Fruit fly (Drosophila melanogaster) whole organism, prepupa: Measurements from ENCODE around the gene Fpgs1.

ENCODE experiments used
- CG10631 ChIP-seq: fragments of 200-800 bp; sonication (Bioruptor generic); optimal IDR thresholded peaks from 2 replicates; lab custom pipeline; 2016; ENCODE audit warnings: missing biosample characterization, missing genetic modification characterization
- CG10669 ChIP-seq: fragments of 200-800 bp; sonication (Bioruptor generic); optimal IDR thresholded peaks from 3 replicates; lab custom pipeline; 2018; ENCODE audit warnings: missing biosample characterization, mild to moderate bottlenecking, missing genetic modification characterization, moderate library complexity
- CG11294 ChIP-seq: fragments of 200-800 bp; sonication (Bioruptor generic); IDR thresholded peaks from 2 replicates; pipeline ENCODE4 v1.3.6; 2022; ENCODE audit warnings: missing biosample characterization, missing genetic modification characterization
- CG11762 ChIP-seq: fragments of 200-800 bp; sonication (Bioruptor generic); optimal IDR thresholded peaks from 3 replicates; lab custom pipeline; 2016; ENCODE audit warnings: missing biosample characterization, missing genetic modification characterization; ENCODE audit not compliant: insufficient read depth
- CG11902 ChIP-seq: fragments of 200-800 bp; sonication (Bioruptor generic); optimal IDR thresholded peaks from 3 replicates; lab custom pipeline; 2016; ENCODE audit warnings: missing biosample characterization, missing genetic modification characterization
- CG15336 ChIP-seq: fragments of 200-800 bp; sonication (Bioruptor generic); IDR thresholded peaks from 2 replicates; pipeline ENCODE4 v1.3.6; 2022; ENCODE audit warnings: missing biosample characterization, missing genetic modification characterization
- CG1621 ChIP-seq: fragments of 200-800 bp; sonication (Bioruptor generic); optimal IDR thresholded peaks from 3 replicates; lab custom pipeline; 2018; ENCODE audit warnings: missing biosample characterization, mild to moderate bottlenecking, missing genetic modification characterization
- CG16779 ChIP-seq: fragments of 200-800 bp; sonication (Bioruptor generic); optimal IDR thresholded peaks from 3 replicates; lab custom pipeline; 2017; ENCODE audit warnings: missing biosample characterization, mild to moderate bottlenecking, missing genetic modification characterization
- CG3032 ChIP-seq: fragments of 200-800 bp; optimal IDR thresholded peaks from 2 replicates; lab custom pipeline; 2019; ENCODE audit warnings: missing biosample characterization, mild to moderate bottlenecking, missing genetic modification characterization, moderate library complexity
- CG31627 ChIP-seq: fragments of 200-800 bp; sonication (Bioruptor generic); optimal IDR thresholded peaks from 3 replicates; lab custom pipeline; 2016; ENCODE audit warnings: missing biosample characterization, missing genetic modification characterization
- CG32006 ChIP-seq: fragments of 200-800 bp; sonication (Bioruptor generic); optimal IDR thresholded peaks from 3 replicates; lab custom pipeline; 2017; ENCODE audit warnings: missing biosample characterization, mild to moderate bottlenecking, missing genetic modification characterization
- CG34406 ChIP-seq: fragments of 200-800 bp; sonication (Bioruptor generic); optimal IDR thresholded peaks from 3 replicates; lab custom pipeline; 2016; ENCODE audit warnings: missing biosample characterization, missing genetic modification characterization
- CG4318 ChIP-seq: fragments of 200-800 bp; sonication (Bioruptor generic); optimal IDR thresholded peaks from 3 replicates; lab custom pipeline; 2017; ENCODE audit warnings: missing biosample characterization, mild to moderate bottlenecking, missing genetic modification characterization
- CG6163 ChIP-seq: fragments of 200-800 bp; sonication (Bioruptor generic); IDR thresholded peaks from 3 replicates; pipeline ENCODE4 v1.3.6; 2022; ENCODE audit warnings: missing biosample characterization, missing genetic modification characterization
- CG6276 ChIP-seq: fragments of 200-800 bp; sonication (Bioruptor generic); optimal IDR thresholded peaks from 2 replicates; lab custom pipeline; 2017; ENCODE audit warnings: missing biosample characterization, mild to moderate bottlenecking, missing genetic modification characterization
- CG6792 ChIP-seq: fragments of 200-800 bp; sonication (Bioruptor generic); optimal IDR thresholded peaks from 3 replicates; lab custom pipeline; 2016; ENCODE audit warnings: missing biosample characterization, missing genetic modification characterization
- CG6854 ChIP-seq: fragments of 200-800 bp; sonication (Bioruptor generic); optimal IDR thresholded peaks from 2 replicates; lab custom pipeline; 2017; ENCODE audit warnings: missing biosample characterization, mild to moderate bottlenecking, missing genetic modification characterization
- CG7368 ChIP-seq: fragments of 200-800 bp; sonication (Bioruptor generic); optimal IDR thresholded peaks from 3 replicates; lab custom pipeline; 2016; ENCODE audit warnings: missing biosample characterization, missing genetic modification characterization
- CG8119 ChIP-seq: fragments of 200-800 bp; sonication (Bioruptor generic); IDR thresholded peaks from 3 replicates; pipeline ENCODE4 v1.3.6; 2022; ENCODE audit warnings: missing biosample characterization, missing genetic modification characterization
- CG8319 ChIP-seq: fragments of 200-800 bp; sonication (Bioruptor generic); optimal IDR thresholded peaks from 3 replicates; lab custom pipeline; 2016; ENCODE audit warnings: missing biosample characterization, missing genetic modification characterization
- CG8632 ChIP-seq: fragments of 200-800 bp; sonication (Bioruptor generic); optimal IDR thresholded peaks from 3 replicates; lab custom pipeline; 2016; ENCODE audit warnings: missing biosample characterization, missing genetic modification characterization
- Eip78C ChIP-seq: fragments of 200-800 bp; sonication (Bioruptor generic); peaks from one replicate; lab custom pipeline; 2016; ENCODE audit warnings: missing biosample characterization, missing genetic modification characterization
- Eip93F ChIP-seq: fragments of 200-800 bp; sonication (Bioruptor generic); optimal IDR thresholded peaks from 2 replicates; lab custom pipeline; 2016; ENCODE audit warnings: missing biosample characterization, mild to moderate bottlenecking, missing genetic modification characterization
- Ets96B ChIP-seq: fragments of 200-800 bp; optimal IDR thresholded peaks from 2 replicates; lab custom pipeline; 2019; ENCODE audit warnings: missing biosample characterization, mild to moderate bottlenecking, missing genetic modification characterization, moderate library complexity
- Gug ChIP-seq: fragments of 200-800 bp; sonication (Bioruptor generic); IDR thresholded peaks from 2 replicates; pipeline ENCODE4 v1.3.6; 2022; ENCODE audit warnings: missing biosample characterization, missing genetic modification characterization
- Hr38 ChIP-seq: sonication (Bioruptor generic); optimal IDR thresholded peaks from 2 replicates; lab custom pipeline; 2016; ENCODE audit warnings: missing biosample characterization, missing genetic modification characterization
- Met ChIP-seq: fragments of 200-800 bp; sonication (Bioruptor generic); optimal IDR thresholded peaks from 3 replicates; lab custom pipeline; 2016; ENCODE audit warnings: missing biosample characterization, missing genetic modification characterization
- OdsH ChIP-seq: fragments of 200-800 bp; sonication (Bioruptor generic); optimal IDR thresholded peaks from 3 replicates; lab custom pipeline; 2016; ENCODE audit warnings: missing biosample characterization, missing genetic modification characterization
- Sox102F ChIP-seq: fragments of 200-800 bp; sonication (Bioruptor generic); optimal IDR thresholded peaks from 2 replicates; lab custom pipeline; 2016; ENCODE audit warnings: missing biosample characterization, mild to moderate bottlenecking, missing genetic modification characterization
- Sox15 ChIP-seq: fragments of 200-800 bp; sonication (Bioruptor generic); optimal IDR thresholded peaks from 3 replicates; lab custom pipeline; 2016; ENCODE audit warnings: missing biosample characterization, missing genetic modification characterization
- achi ChIP-seq: fragments of 200-800 bp; sonication (Bioruptor generic); optimal IDR thresholded peaks from 3 replicates; lab custom pipeline; 2016; ENCODE audit warnings: missing biosample characterization, missing genetic modification characterization
- acj6 ChIP-seq: fragments of 200-800 bp; sonication (Bioruptor generic); optimal IDR thresholded peaks from 3 replicates; lab custom pipeline; 2016; ENCODE audit warnings: missing biosample characterization, missing genetic modification characterization
- dac ChIP-seq: fragments of 200-800 bp; sonication (Bioruptor generic); optimal IDR thresholded peaks from 2 replicates; lab custom pipeline; 2017; ENCODE audit warnings: missing biosample characterization, mild to moderate bottlenecking, missing genetic modification characterization
- dsx ChIP-seq: fragments of 200-800 bp; optimal IDR thresholded peaks from 3 replicates; lab custom pipeline; 2019; ENCODE audit warnings: missing biosample characterization, mild to moderate bottlenecking, missing genetic modification characterization, moderate library complexity; ENCODE audit not compliant: poor library complexity, severe bottlenecking
- fd59A ChIP-seq: fragments of 200-800 bp; sonication (Bioruptor generic); optimal IDR thresholded peaks from 2 replicates; lab custom pipeline; 2017; ENCODE audit warnings: missing biosample characterization, mild to moderate bottlenecking, missing genetic modification characterization, missing genetic modification reagents
- fkh ChIP-seq: fragments of 200-800 bp; sonication (Bioruptor generic); optimal IDR thresholded peaks from 3 replicates; lab custom pipeline; 2017; ENCODE audit warnings: missing biosample characterization, mild to moderate bottlenecking, missing genetic modification characterization, moderate library complexity
- net ChIP-seq: fragments of 200-800 bp; sonication (Bioruptor generic); optimal IDR thresholded peaks from 3 replicates; lab custom pipeline; 2016; ENCODE audit warnings: missing biosample characterization, missing genetic modification characterization
- ss ChIP-seq, 2 experiments: fragments of 200-800 bp; sonication (Bioruptor generic); optimal IDR thresholded peaks; 2 replicates in 1 of 2; 3 replicates in 1 of 2; lab custom pipeline; 2017 to 2018; ENCODE audit warnings: mild to moderate bottlenecking in 2 of 2, missing biosample characterization in 2 of 2, missing genetic modification characterization in 2 of 2, moderate library complexity in 1 of 2
- svp ChIP-seq: fragments of 200-800 bp; sonication (Bioruptor generic); peaks from one replicate; lab custom pipeline; 2016; ENCODE audit warnings: missing biosample characterization, missing genetic modification characterization
- topi ChIP-seq: fragments of 200-800 bp; sonication (Bioruptor generic); optimal IDR thresholded peaks from 3 replicates; lab custom pipeline; 2016; ENCODE audit warnings: missing biosample characterization, missing genetic modification characterization
- vri ChIP-seq: fragments of 200-800 bp; sonication (Bioruptor generic); optimal IDR thresholded peaks from 3 replicates; lab custom pipeline; 2016; ENCODE audit warnings: missing biosample characterization, mild to moderate bottlenecking, missing genetic modification characterization

Fpgs1 gene

dm6 chrX:12591223-12592120 lies 20.2 kb upstream of the Fpgs1 start (continued):
- TF ChIP-seq CG4318 (GFP tag; lab: Kevin White, UChicago): peak; percentile 81
- TF ChIP-seq Ets96B (tag; lab: Kevin White, UChicago): peak; percentile 51
- peak; percentile 85 for TF ChIP-seq Met (GFP tag; lab: Kevin White, UChicago)
- peak; percentile 49 for TF ChIP-seq CG1621 (tag; lab: Kevin White, UChicago)
- TF ChIP-seq CG6792: peak; percentile 75
- peak; percentile 59 for TF ChIP-seq CG3032 (tag; lab: Kevin White, UChicago)
- peak; percentile 74 for TF ChIP-seq Sox102F (GFP tag; lab: Kevin White, UChicago)
- peak; percentile 66 for TF ChIP-seq Sox15 (GFP tag; lab: Kevin White, UChicago)
- TF ChIP-seq CG8119 (GFP tag; lab: Robert Waterston, UW): peak; percentile 50; the same call in 2 of the 3 replicates
- peak; percentile 65 for TF ChIP-seq CG8319 (GFP tag; lab: Kevin White, UChicago)
- no peak for TF ChIP-seq Eip93F (GFP tag; lab: Kevin White, UChicago)
- peak; percentile 90 for TF ChIP-seq CG32006
- peak; percentile 50 for TF ChIP-seq CG11902 (GFP tag; lab: Kevin White, UChicago)
- TF ChIP-seq CG11762 (GFP tag; lab: Kevin White, UChicago): peak; percentile 67
- TF ChIP-seq CG7368 (GFP tag; lab: Kevin White, UChicago): peak; percentile 64
- TF ChIP-seq CG8632: peak; percentile 68
- peak; percentile 91 for TF ChIP-seq Eip78C (GFP tag; lab: Kevin White, UChicago)
- peak; percentile 68 for TF ChIP-seq achi (GFP tag; lab: Kevin White, UChicago)
- TF ChIP-seq dac (GFP tag; lab: Kevin White, UChicago): peak; percentile 73
- TF ChIP-seq Gug (GFP tag; lab: Robert Waterston, UW): no peak
- peak; percentile 54 for TF ChIP-seq CG15336 (GFP tag; lab: Robert Waterston, UW)
- TF ChIP-seq fd59A (GFP tag; lab: Kevin White, UChicago): peak; percentile 59
- peak; percentile 64 for TF ChIP-seq CG34406 (GFP tag; lab: Kevin White, UChicago)
- TF ChIP-seq Hr38 (GFP tag; lab: Kevin White, UChicago): no peak
- peak; percentile 80 for TF ChIP-seq OdsH (GFP tag; lab: Kevin White, UChicago)
- peak; percentile 69 for TF ChIP-seq CG10669 (GFP tag; lab: Kevin White, UChicago)
- TF ChIP-seq CG11294 (GFP tag; lab: Robert Waterston, UW): peak; percentile 16; the same call in 1 of the 2 replicates
- TF ChIP-seq, all 60 proteins: peak for 57

- TF ChIP-seq svp (GFP tag; lab: Kevin White, UChicago) (peak; percentile 25), CG10631 (GFP tag; lab: Kevin White, UChicago) (no peak), Eip78C (GFP tag; lab: Kevin White, UChicago) (peak; percentile 46)
Measured at dm6 chrX:12592121-12592466, 19.6 kb upstream of the Fpgs1 start, which contains the start of gene LIMK1. LIMK1 (minus strand) TSS chrX:12592193.

dm6 chrX:12595100-12595609 lies 16.5 kb upstream of the Fpgs1 start:
- TF ChIP-seq vri (GFP tag; lab: Kevin White, UChicago) (peak; percentile 97), CG16779 (tag; lab: Kevin White, UChicago) (no peak)

dm6 chrX:12595610-12596336 lies 15.9 kb upstream of the Fpgs1 start, which contains the start of the genes CG1824 and Sec16:
CG1824 (minus strand) TSS chrX:12595624.
Sec16 (plus strand) TSS chrX:12596047.
- TF ChIP-seq Sox102F (GFP tag; lab: Kevin White, UChicago) (no peak), dac (GFP tag; lab: Kevin White, UChicago) (no peak), CG31627 (peak; percentile 41), net (GFP tag; lab: Kevin White, UChicago) (peak; percentile 7), CG10669 (GFP tag; lab: Kevin White, UChicago) (peak; percentile 1), dsx (GFP tag; lab: Kevin White, UChicago) (no peak), Hr38 (GFP tag; lab: Kevin White, UChicago) (no peak), acj6 (GFP tag; lab: Kevin White, UChicago) (peak; percentile 52), CG8119 (GFP tag; lab: Robert Waterston, UW) (no peak), topi (GFP tag; lab: Kevin White, UChicago) (no peak), CG11294 (GFP tag; lab: Robert Waterston, UW) (no peak), CG6854 (GFP tag; lab: Kevin White, UChicago) (no peak), CG32006 (peak; percentile 47), CG6276 (GFP tag; lab: Kevin White, UChicago) (no peak), CG6163 (GFP tag; lab: Robert Waterston, UW) (no peak), ss (GFP tag; optimal IDR thresholded peaks at IDR 0.05; lab: Kevin White, UChicago) (peak in 1 of 2 experiments; percentile 1), vri (GFP tag; lab: Kevin White, UChicago) (peak; percentile 43), fkh (GFP tag; lab: Kevin White, UChicago) (peak; percentile 1), CG10631 (GFP tag; lab: Kevin White, UChicago) (peak; percentile 70), CG7368 (GFP tag; lab: Kevin White, UChicago) (peak; percentile 7)
